Fruit fly (Drosophila melanogaster): Measurements from ENCODE around the gene CG5646.
A peak's percentile ranks its signal among the peaks of the same experiment; 100 is the strongest.

Gene CG5646

DNA sequence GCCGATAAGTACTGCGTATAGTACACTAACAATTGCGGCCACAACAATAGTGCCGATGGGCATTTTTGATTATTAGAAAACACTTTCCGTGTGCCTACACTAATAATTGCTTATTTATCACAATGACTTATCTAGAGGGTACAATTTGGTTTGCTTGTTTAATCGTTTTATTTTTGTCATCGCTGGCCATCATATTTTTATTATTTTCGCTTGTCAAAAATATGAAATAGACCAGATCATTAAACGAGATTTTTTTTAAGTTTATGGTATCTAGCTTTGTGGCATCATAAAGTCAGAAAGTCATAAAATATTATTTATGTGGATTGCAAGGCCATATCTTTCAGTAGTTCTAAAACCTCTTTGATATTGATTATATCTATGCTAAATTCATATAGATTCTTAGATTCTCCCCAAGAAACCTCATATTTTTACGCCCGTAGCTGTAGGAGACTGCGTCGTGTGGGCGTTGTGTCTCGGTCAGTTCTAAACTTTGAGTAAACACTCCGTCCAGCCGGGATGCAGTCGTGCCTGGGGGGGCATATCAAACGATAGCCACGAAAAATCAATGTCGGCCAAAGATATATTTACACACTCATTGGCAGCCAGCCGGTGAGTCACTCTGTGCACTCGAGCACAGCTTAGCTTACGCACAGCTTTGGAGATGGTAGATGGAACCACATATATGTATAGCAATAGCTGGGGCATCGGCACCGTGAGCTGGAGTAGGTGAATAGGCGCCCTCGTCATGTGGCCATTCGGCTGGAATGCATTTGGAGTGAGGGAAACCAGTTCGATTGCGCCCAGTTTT is 43.7 kb upstream of the CG5646 start (continued):
- TF ChIP-seq Tbp (GFP tag; optimal IDR thresholded peaks at IDR 0.05): no peak
- TF ChIP-seq sob (GFP tag; IDR thresholded peaks at IDR 0.05): no peak
- no peak for TF ChIP-seq Dbx (GFP tag; IDR thresholded peaks at IDR 0.05)
- no peak for TF ChIP-seq CG12219 (GFP tag; optimal IDR thresholded peaks at IDR 0.05)
- no peak for TF ChIP-seq Stat92E (GFP tag; optimal IDR thresholded peaks at IDR 0.05)
- no peak for TF ChIP-seq CG8089 (GFP tag; optimal IDR thresholded peaks at IDR 0.05)
- TF ChIP-seq sens (GFP tag): peak; percentile 82
- TF ChIP-seq ranshi (GFP tag; IDR thresholded peaks at IDR 0.05): no peak
- no peak for TF ChIP-seq sima (GFP tag; optimal IDR thresholded peaks at IDR 0.05)
- TF ChIP-seq CG14014 (GFP tag; IDR thresholded peaks at IDR 0.05): no peak
- no peak for TF ChIP-seq pita (GFP tag; optimal IDR thresholded peaks at IDR 0.05)
- TF ChIP-seq ewg (GFP tag; optimal IDR thresholded peaks at IDR 0.05): no peak
- no peak for TF ChIP-seq CG18476 (GFP tag; optimal IDR thresholded peaks at IDR 0.05)
- peak; percentile 2 for TF ChIP-seq az2 (GFP tag; optimal IDR thresholded peaks at IDR 0.05)
- TF ChIP-seq Elba2 (GFP tag; optimal IDR thresholded peaks at IDR 0.05): no peak
- TF ChIP-seq CG9876 (GFP tag; optimal IDR thresholded peaks at IDR 0.05): no peak
- TF ChIP-seq Ets97D (GFP tag; optimal IDR thresholded peaks at IDR 0.05): no peak
- TF ChIP-seq CG7271 (tag; optimal IDR thresholded peaks at IDR 0.05): no peak
- no peak for TF ChIP-seq CG3407 (GFP tag; optimal IDR thresholded peaks at IDR 0.05)
- no peak for TF ChIP-seq Dll (GFP tag; IDR thresholded peaks at IDR 0.05; ENCODE audit: partially characterized antibody)
- no peak for TF ChIP-seq gcm (GFP tag; optimal IDR thresholded peaks at IDR 0.05)
- peak; percentile 16; the same call in 1 of the 2 replicates for TF ChIP-seq dati (GFP tag; IDR thresholded peaks at IDR 0.05)
- no peak for TF ChIP-seq Atf3 (GFP tag; optimal IDR thresholded peaks at IDR 0.05)
- no peak for TF ChIP-seq crc (GFP tag; optimal IDR thresholded peaks at IDR 0.05)
- no peak for TF ChIP-seq Side (GFP tag; optimal IDR thresholded peaks at IDR 0.05)
- no peak for TF ChIP-seq ci (GFP tag; IDR thresholded peaks at IDR 0.05)
- TF ChIP-seq MBD-R2 (GFP tag; IDR thresholded peaks at IDR 0.05): no peak
- no peak for TF ChIP-seq dm (GFP tag; optimal IDR thresholded peaks at IDR 0.05)
- no peak for TF ChIP-seq nom (GFP tag; optimal IDR thresholded peaks at IDR 0.05)
- TF ChIP-seq HHEX (GFP tag; optimal IDR thresholded peaks at IDR 0.05): no peak
- no peak for TF ChIP-seq tin (GFP tag; optimal IDR thresholded peaks at IDR 0.05)
- TF ChIP-seq CG6854 (GFP tag; optimal IDR thresholded peaks at IDR 0.05): no peak
- no peak for TF ChIP-seq onecut (GFP tag; IDR thresholded peaks at IDR 0.05)
- no peak for TF ChIP-seq repo (GFP tag; optimal IDR thresholded peaks at IDR 0.05)
- TF ChIP-seq CG10209 (GFP tag; optimal IDR thresholded peaks at IDR 0.05): peak; percentile 19
- TF ChIP-seq CG11398 (GFP tag; optimal IDR thresholded peaks at IDR 0.05): no peak
- TF ChIP-seq Antp (GFP tag; optimal IDR thresholded peaks at IDR 0.05): no peak
- no peak for TF ChIP-seq CG12942 (GFP tag; optimal IDR thresholded peaks at IDR 0.05)
- peak in 1 of 2 experiments; percentile 43 for TF ChIP-seq Eip74EF (GFP tag; optimal IDR thresholded peaks at IDR 0.05)
- TF ChIP-seq CG15696 (tag; optimal IDR thresholded peaks at IDR 0.05): no peak
- no peak for TF ChIP-seq nerfin-1 (tag; optimal IDR thresholded peaks at IDR 0.05)
- no peak for TF ChIP-seq Gsc (GFP tag; IDR thresholded peaks at IDR 0.05)
- TF ChIP-seq bowl (GFP tag; IDR thresholded peaks at IDR 0.05): no peak
- no peak for TF ChIP-seq trem (tag; optimal IDR thresholded peaks at IDR 0.05)
- TF ChIP-seq sens-2 (GFP tag; IDR thresholded peaks at IDR 0.05): no peak
- peak; percentile 53 for TF ChIP-seq CG7556 (GFP tag; optimal IDR thresholded peaks at IDR 0.05)
- no peak for TF ChIP-seq CG10321 (GFP tag; IDR thresholded peaks at IDR 0.05)
- no peak for TF ChIP-seq usp (GFP tag; optimal IDR thresholded peaks at IDR 0.05)
- peak; percentile 28; the same call in 1 of the 2 replicates for TF ChIP-seq lmd (GFP tag; IDR thresholded peaks at IDR 0.05)
- no peak for TF ChIP-seq HLHmδ (GFP tag; optimal IDR thresholded peaks at IDR 0.05)
- no peak for TF ChIP-seq Lpt (GFP tag; optimal IDR thresholded peaks at IDR 0.05)

All from whole organism, embryonic.